Worm (Caenorhabditis elegans) whole organism, L1 larva: ENCODE data around the gene R160.13.

Experiments used
- C16A3.4 ChIP-seq: fragments of 150-350 bp; optimal IDR thresholded peaks from 2 replicates; lab custom pipeline; 2014; ENCODE audit warnings: missing biosample characterization, missing genetic modification characterization
- C34B4.2 ChIP-seq: sonication (generic microtip); optimal IDR thresholded peaks from 2 replicates; lab custom pipeline; 2017; ENCODE audit warnings: mild to moderate bottlenecking, missing genetic modification characterization, missing compliant biosample characterization
- ama-1 ChIP-seq: fragments of 150-350 bp; optimal IDR thresholded peaks from 2 replicates; lab custom pipeline; 2014
- fkh-10 ChIP-seq: sonication (generic microtip); optimal IDR thresholded peaks from 2 replicates; lab custom pipeline; 2017; ENCODE audit warnings: missing biosample characterization, missing genetic modification reagents, missing genetic modification characterization
- grh-1 ChIP-seq: fragments of 200-800 bp; sonication (Bioruptor generic); IDR thresholded peaks from 2 replicates; pipeline ENCODE4 v1.3.6; 2022; ENCODE audit warnings: missing genetic modification reagents, missing genetic modification characterization, missing compliant biosample characterization
- lin-35 ChIP-seq, 2 experiments: fragments of 150-350 bp; optimal IDR thresholded peaks; 2 replicates each; lab custom pipeline; 2014; ENCODE audit warnings: missing biosample characterization in 2 of 2, missing genetic modification characterization in 2 of 2, missing genetic modification reagents in 2 of 2
- lin-39 ChIP-seq: fragments of 150-350 bp; optimal IDR thresholded peaks from 2 replicates; lab custom pipeline; 2014; ENCODE audit warnings: missing biosample characterization, missing genetic modification reagents, missing genetic modification characterization
- nhr-76 ChIP-seq: sonication (generic microtip); optimal IDR thresholded peaks from 2 replicates; lab custom pipeline; 2017; ENCODE audit warnings: missing biosample characterization, missing genetic modification characterization
- sox-4 ChIP-seq: sonication (generic microtip); optimal IDR thresholded peaks from 2 replicates; lab custom pipeline; 2016; ENCODE audit warnings: missing genetic modification characterization, missing compliant biosample characterization
- zag-1 ChIP-seq: fragments of 150-350 bp; optimal IDR thresholded peaks from 2 replicates; lab custom pipeline; 2014; ENCODE audit warnings: missing biosample characterization, missing genetic modification characterization

DNA sequence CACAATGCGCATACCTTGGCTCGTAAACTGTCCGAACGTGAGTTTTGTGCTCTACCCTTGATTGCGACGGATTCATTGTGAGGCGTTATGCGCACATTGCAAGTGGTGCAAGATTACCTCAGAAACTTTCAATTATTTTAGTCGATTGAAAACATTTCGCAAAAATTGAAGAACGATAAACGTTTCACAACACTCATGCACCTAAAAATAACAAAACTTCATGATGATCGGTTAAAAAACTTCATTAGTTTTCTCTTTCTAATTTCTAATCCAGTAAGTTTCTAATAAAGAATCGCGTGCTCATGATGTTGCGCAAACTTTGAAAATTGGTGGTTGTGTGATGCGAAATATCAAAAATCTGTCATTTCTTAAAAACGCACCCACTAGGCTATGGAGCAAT is 47.4 kb upstream of the R160.13 start, which contains the start of gene dop-1:
- TF ChIP-seq ama-1 (no peak), zag-1 (tag; lab: Kevin White, UChicago) (no peak), lin-39 (tag; lab: Kevin White, UChicago) (no peak), lin-35 (GFP tag; optimal IDR thresholded peaks at IDR 0.05; lab: Kevin White, UChicago) (no peak), nhr-76 (no peak), sox-4 (no peak), C16A3.4 (tag; lab: Kevin White, UChicago) (no peak), fkh-10 (no peak), C34B4.2 (tag; lab: Kevin White, UChicago) (no peak), grh-1 (GFP tag; lab: Robert Waterston, UW) (no peak)
